Fruit fly (Drosophila melanogaster): ENCODE measurements around the gene CG2926.

The CG2926 gene

DNA sequence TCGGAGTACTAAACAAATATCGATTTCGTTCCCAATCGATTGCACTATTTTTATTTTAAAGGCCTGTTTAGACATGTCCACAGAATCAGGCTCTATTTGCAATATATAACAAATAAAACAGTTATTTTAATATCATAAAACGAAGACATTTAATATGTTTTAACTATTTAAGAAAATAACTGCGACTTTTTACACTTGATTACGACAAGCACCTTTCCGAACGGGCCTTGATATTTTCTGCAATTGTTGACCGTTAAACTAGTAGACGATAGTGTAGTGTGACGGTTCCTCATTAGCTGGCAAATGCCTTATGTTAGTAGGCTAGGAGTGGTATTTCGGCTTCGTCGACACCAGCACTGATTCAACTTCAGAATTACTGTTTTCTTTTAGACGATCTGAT is 19.6 kb downstream of the CG2926 start, which contains the start of the genes CG2931 and Rheb (continued):
- TF ChIP-seq Bgb (GFP tag; IDR thresholded peaks at IDR 0.05; ENCODE audit: partially characterized antibody), result peak; percentile 74
- TF ChIP-seq CG18476 (GFP tag; optimal IDR thresholded peaks at IDR 0.05), result peak; percentile 43
- TF ChIP-seq Deaf1 (tag; optimal IDR thresholded peaks at IDR 0.05), result peak; percentile 42
- TF ChIP-seq sens-2 (GFP tag; IDR thresholded peaks at IDR 0.05), result no peak
- TF ChIP-seq Dek (tag; optimal IDR thresholded peaks at IDR 0.05), result peak; percentile 36
- peak; percentile 31; the same call in 1 of the 2 replicates for TF ChIP-seq CG4730 (GFP tag; IDR thresholded peaks at IDR 0.05)
- TF ChIP-seq CTCF (GFP tag; optimal IDR thresholded peaks at IDR 0.05), result peak; percentile 27
- no peak for TF ChIP-seq CG8765 (GFP tag; IDR thresholded peaks at IDR 0.05)
- no peak for TF ChIP-seq BtbVII (GFP tag; optimal IDR thresholded peaks at IDR 0.05)
- peak; percentile 39 for TF ChIP-seq grn (GFP tag; optimal IDR thresholded peaks at IDR 0.05)
- peak; percentile 71 for TF ChIP-seq CG32532 (GFP tag; IDR thresholded peaks at IDR 0.05)
- TF ChIP-seq Spps (tag; optimal IDR thresholded peaks at IDR 0.05), result peak; percentile 23
- TF ChIP-seq Dfd (GFP tag; optimal IDR thresholded peaks at IDR 0.05), result no peak
- TF ChIP-seq lola (GFP tag; optimal IDR thresholded peaks at IDR 0.05), result peak in 1 of 3 experiments; percentile 49
- TF ChIP-seq Doc2 (GFP tag; IDR thresholded peaks at IDR 0.05), result no peak
- TF ChIP-seq croc (GFP tag; conservative IDR thresholded peaks at IDR 0.05), result peak; percentile 30; the same call in 1 of the 3 replicates
- peak; percentile 9 for TF ChIP-seq gcm2 (GFP tag; optimal IDR thresholded peaks at IDR 0.05)
- peak; percentile 72 for TF ChIP-seq dysf (GFP tag; IDR thresholded peaks at IDR 0.05)
- TF ChIP-seq Fer1 (GFP tag; optimal IDR thresholded peaks at IDR 0.05), result no peak
- TF ChIP-seq CG18619 (GFP tag; optimal IDR thresholded peaks at IDR 0.05), result peak; percentile 12
- TF ChIP-seq chn (GFP tag; optimal IDR thresholded peaks at IDR 0.05), result peak; percentile 61
- TF ChIP-seq ara (GFP tag; IDR thresholded peaks at IDR 0.05), result peak; percentile 58
- peak; percentile 63; the same call in 1 of the 2 replicates for TF ChIP-seq CG11085 (GFP tag; IDR thresholded peaks at IDR 0.05)
- 0 out of 3 replicates have a peak, but pooled peaks have one; percentile 27 for TF ChIP-seq ci (GFP tag; IDR thresholded peaks at IDR 0.05)
- TF ChIP-seq CG12299 (tag; optimal IDR thresholded peaks at IDR 0.05), result peak; percentile 41
- peak; percentile 41 for TF ChIP-seq corto (GFP tag; optimal IDR thresholded peaks at IDR 0.05)
- no peak for TF ChIP-seq CG3726 (GFP tag; IDR thresholded peaks at IDR 0.05)
- TF ChIP-seq MTF-1 (GFP tag; optimal IDR thresholded peaks at IDR 0.05; ENCODE audit: borderline replicate concordance), result no peak
- TF ChIP-seq ems (GFP tag; optimal IDR thresholded peaks at IDR 0.05), result peak; percentile 45
- TF ChIP-seq Sox102F (GFP tag; optimal IDR thresholded peaks at IDR 0.05), result no peak
- no peak for TF ChIP-seq Kr (GFP tag; optimal IDR thresholded peaks at IDR 0.05)
- peak; percentile 69 for TF ChIP-seq bbx (GFP tag; IDR thresholded peaks at IDR 0.05; ENCODE audit: partially characterized antibody)
- peak; percentile 69 for TF ChIP-seq CG6689 (GFP tag; IDR thresholded peaks at IDR 0.05)
- peak; percentile 51 for TF ChIP-seq kay (GFP tag; optimal IDR thresholded peaks at IDR 0.05)
- TF ChIP-seq CG17829 (tag; optimal IDR thresholded peaks at IDR 0.05), result peak; percentile 83
- no peak for TF ChIP-seq CG1792 (GFP tag; optimal IDR thresholded peaks at IDR 0.05)
- peak; percentile 63 for TF ChIP-seq CG14014 (GFP tag; IDR thresholded peaks at IDR 0.05)
- TF ChIP-seq tup (GFP tag; optimal IDR thresholded peaks at IDR 0.05), result peak; percentile 48
- TF ChIP-seq fd3F (GFP tag; optimal IDR thresholded peaks at IDR 0.05), result peak; percentile 55
- no peak for TF ChIP-seq CG6175 (GFP tag; IDR thresholded peaks at IDR 0.05)
- peak; percentile 81 for TF ChIP-seq CG15514 (GFP tag; optimal IDR thresholded peaks at IDR 0.05)
- peak; percentile 15 for TF ChIP-seq p53 (GFP tag; optimal IDR thresholded peaks at IDR 0.05)
- TF ChIP-seq CG9932 (GFP tag; IDR thresholded peaks at IDR 0.05), result peak; percentile 83
- TF ChIP-seq sens (GFP tag), result peak; percentile 93
- TF ChIP-seq gcm (GFP tag; optimal IDR thresholded peaks at IDR 0.05), result peak; percentile 46
- peak; percentile 67 for TF ChIP-seq grau (tag; optimal IDR thresholded peaks at IDR 0.05)
- no peak for TF ChIP-seq CG8944 (GFP tag; optimal IDR thresholded peaks at IDR 0.05)
- TF ChIP-seq fd96Cb (tag; optimal IDR thresholded peaks at IDR 0.05), result peak; percentile 48
- peak; percentile 56 for TF ChIP-seq CG14667 (GFP tag; IDR thresholded peaks at IDR 0.05)
- TF ChIP-seq tio (GFP tag; optimal IDR thresholded peaks at IDR 0.05), result no peak
- TF ChIP-seq Vsx1 (GFP tag; optimal IDR thresholded peaks at IDR 0.05), result no peak
- TF ChIP-seq CG3163 (GFP tag; optimal IDR thresholded peaks at IDR 0.05), result no peak
